Worm (Caenorhabditis elegans): Measurements from ENCODE around the gene zig-5.
A peak's percentile ranks its signal among the peaks of the same experiment; 100 is the strongest.

The zig-5 gene

DNA sequence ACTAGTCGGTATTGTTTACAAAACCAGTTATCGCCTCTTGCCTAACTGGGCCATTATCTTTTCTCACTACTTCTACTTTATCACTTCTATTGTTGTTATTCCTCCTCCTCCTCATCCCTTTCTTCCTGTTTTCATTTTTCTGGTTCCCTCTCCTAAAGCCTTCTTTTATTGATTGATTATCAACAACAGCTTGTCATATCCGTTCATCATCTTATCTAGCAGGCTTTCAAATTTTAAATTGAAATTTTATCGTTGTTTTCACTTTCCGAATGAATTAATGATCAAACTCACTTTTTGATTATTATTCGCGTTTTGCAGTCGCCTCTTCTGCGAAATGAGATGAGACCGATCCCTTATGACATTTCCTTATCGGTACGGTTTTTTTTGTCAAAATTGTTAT, 42.1 kb downstream of the zig-5 start, which contains the start of gene cut-6:
Gene cut-6, plus strand, starts transcription at position 301 of the 400 bp plus-strand sequence.
- TF ChIP-seq attf-5 (GFP tag; optimal IDR thresholded peaks at IDR 0.05) = no peak
- no peak for TF ChIP-seq hsf-1 (GFP tag; IDR thresholded peaks at IDR 0.05)
- TF ChIP-seq efl-1 (GFP tag; optimal IDR thresholded peaks at IDR 0.05) = no peak
- TF ChIP-seq C06A6.2 (GFP tag; conservative IDR thresholded peaks at IDR 0.05) = no peak
- TF ChIP-seq nhr-90 (tag; optimal IDR thresholded peaks at IDR 0.05) = no peak
- TF ChIP-seq Y67H2A.10 (GFP tag; conservative IDR thresholded peaks at IDR 0.05) = no peak
- TF ChIP-seq let-607 (tag; optimal IDR thresholded peaks at IDR 0.05) = no peak
- TF ChIP-seq lin-54 (GFP tag; optimal IDR thresholded peaks at IDR 0.05) = no peak
- TF ChIP-seq F57C9.4 (tag; optimal IDR thresholded peaks at IDR 0.05) = no peak
- TF ChIP-seq F33H1.4 (GFP tag; IDR thresholded peaks at IDR 0.05) = no peak

DNA sequence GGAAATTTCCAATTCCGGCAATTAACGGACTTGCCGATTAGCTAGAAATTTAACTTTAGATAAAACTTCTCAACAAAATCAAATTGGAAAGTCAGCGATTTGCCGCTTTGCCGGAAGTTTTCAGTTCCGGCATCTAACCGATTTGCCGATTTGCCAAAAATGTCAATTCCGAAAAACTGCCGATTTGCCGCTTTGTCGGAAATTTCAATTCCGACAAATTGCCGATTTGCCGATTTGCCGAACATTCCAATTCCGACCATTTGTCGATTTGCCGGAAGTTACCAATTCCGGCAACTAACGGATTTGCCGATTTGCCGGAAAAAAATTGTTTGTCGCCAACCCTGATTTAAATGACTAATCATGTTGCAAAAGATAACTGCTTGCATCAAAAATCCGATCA, 44.1 kb downstream of the zig-5 start:
- TF ChIP-seq lin-54 (GFP tag; optimal IDR thresholded peaks at IDR 0.05) = no peak
- TF ChIP-seq dpl-1 (GFP tag; optimal IDR thresholded peaks at IDR 0.05) = peak; percentile 35

DNA sequence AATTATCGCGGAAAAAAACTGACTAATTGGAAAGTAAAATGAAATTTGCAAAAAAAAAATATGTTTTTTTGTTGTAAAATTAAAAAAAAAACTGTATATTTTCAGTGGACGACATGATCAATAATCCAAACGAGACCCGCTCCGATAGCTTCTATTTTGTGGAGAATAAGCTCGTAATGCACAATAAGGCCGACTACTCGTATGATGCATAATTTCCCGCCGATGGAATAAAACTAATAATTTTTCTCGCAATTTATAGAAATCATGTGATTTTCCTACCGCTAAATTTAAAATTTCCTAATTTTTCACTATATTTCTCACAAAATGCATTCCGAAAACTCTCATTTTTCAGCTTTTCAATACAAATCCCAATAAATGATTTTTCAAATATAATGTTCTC, 44.8 kb downstream of the zig-5 start:
- TF ChIP-seq ekl-4 (GFP tag; IDR thresholded peaks at IDR 0.05) (no peak), Y56A3A.18 (GFP tag; IDR thresholded peaks at IDR 0.05) (no peak), Y95B8A.8 (GFP tag; IDR thresholded peaks at IDR 0.05) (no peak), lin-35 (GFP tag; optimal IDR thresholded peaks at IDR 0.05) (peak in 1 of 3 experiments; percentile 11), F23B12.7 (tag; optimal IDR thresholded peaks at IDR 0.05; ENCODE audit: insufficient read depth) (no peak), dpff-1 (tag; optimal IDR thresholded peaks at IDR 0.05) (no peak), nhr-80 (tag; optimal IDR thresholded peaks at IDR 0.05) (no peak), dpl-1 (GFP tag; optimal IDR thresholded peaks at IDR 0.05) (peak; percentile 82), attf-3 (GFP tag; conservative IDR thresholded peaks at IDR 0.05) (no peak), B0035.1 (tag; optimal IDR thresholded peaks at IDR 0.05) (no peak), unc-130 (GFP tag; optimal IDR thresholded peaks at IDR 0.05) (no peak), F10E7.11 (tag; optimal IDR thresholded peaks at IDR 0.05) (no peak), lin-54 (GFP tag; optimal IDR thresholded peaks at IDR 0.05) (no peak), tlf-1 (GFP tag; optimal IDR thresholded peaks at IDR 0.05) (no peak)

DNA sequence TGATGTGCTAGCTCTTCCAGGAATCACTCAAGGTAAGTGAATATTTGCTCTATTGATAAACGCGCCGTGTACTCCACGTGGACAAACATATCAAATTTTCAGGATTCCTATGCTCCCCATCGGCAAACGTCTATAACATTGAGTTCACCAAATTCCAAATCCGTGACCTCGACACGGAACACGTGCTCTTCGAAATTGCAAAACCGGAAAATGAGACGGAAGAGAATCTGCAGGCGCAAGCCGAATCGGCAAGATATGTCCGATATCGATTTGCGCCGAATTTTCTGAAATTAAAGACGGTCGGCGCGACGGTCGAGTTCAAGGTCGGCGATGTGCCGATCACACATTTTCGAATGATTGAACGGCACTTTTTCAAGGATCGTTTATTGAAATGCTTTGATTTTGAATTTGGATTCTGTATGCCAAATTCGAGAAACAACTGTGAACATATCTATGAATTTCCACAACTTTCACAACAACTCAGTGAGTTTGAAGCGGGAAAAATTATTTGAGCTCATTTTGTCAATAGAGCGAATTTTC, 45.6 kb downstream of the zig-5 start:
- TF ChIP-seq T26A5.8 (tag; optimal IDR thresholded peaks at IDR 0.05) (no peak), dpl-1 (GFP tag; optimal IDR thresholded peaks at IDR 0.05) (peak; percentile 94), lin-35 (GFP tag; optimal IDR thresholded peaks at IDR 0.05) (peak in 1 of 3 experiments; percentile 70), efl-1 (GFP tag; optimal IDR thresholded peaks at IDR 0.05) (peak; percentile 62)

DNA sequence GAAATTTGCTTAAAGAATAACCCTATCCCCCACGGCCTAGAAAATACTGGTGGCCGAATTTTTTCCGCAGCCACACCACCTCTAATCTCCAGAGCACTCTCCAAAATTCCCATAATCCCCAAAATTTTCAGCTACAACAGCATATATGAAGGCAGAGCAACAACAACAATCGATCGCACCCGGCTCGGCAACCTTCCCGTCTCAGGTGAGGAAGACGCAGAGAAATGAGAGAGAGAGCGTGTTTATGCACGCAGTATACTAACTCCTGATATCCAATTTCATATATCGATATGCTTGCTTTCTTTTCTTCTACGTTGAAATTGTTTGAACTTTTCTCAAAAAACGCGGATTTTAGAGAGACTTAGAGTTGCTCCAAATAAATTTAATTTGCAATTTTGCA, 47.0 kb downstream of the zig-5 start:
- TF ChIP-seq egl-18 (GFP tag; IDR thresholded peaks at IDR 0.05) (no peak), dpl-1 (GFP tag; optimal IDR thresholded peaks at IDR 0.05) (peak; percentile 66), let-607 (tag; optimal IDR thresholded peaks at IDR 0.05) (no peak), efl-1 (GFP tag; optimal IDR thresholded peaks at IDR 0.05) (peak; percentile 10)

DNA sequence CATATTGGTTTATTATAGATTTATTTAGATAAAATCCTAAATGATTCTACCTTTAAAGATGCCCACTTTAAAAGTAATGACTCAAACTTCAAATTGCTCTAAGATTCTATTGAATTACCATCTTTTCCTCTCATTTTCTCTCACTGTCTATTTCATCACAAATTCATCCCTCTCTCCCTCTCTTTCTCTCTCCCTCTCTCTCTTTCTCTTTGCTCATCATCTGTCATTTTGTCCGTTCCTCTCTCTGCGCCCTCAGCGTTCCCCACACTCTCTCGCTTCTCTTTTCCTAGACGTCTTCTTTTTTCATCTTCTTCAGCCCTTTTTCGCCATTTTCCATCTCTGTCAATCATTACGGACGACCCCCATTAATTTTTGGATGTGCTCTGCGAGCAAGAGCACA, 48.2 kb downstream of the zig-5 start:
- peak; percentile 51 for TF ChIP-seq dpl-1 (GFP tag; optimal IDR thresholded peaks at IDR 0.05)
- TF ChIP-seq lin-35 (GFP tag; optimal IDR thresholded peaks at IDR 0.05) = peak in 2 of 3 experiments; percentile 46 to 88
- no peak for TF ChIP-seq lin-54 (GFP tag; optimal IDR thresholded peaks at IDR 0.05)
- TF ChIP-seq K12H6.12 (tag; optimal IDR thresholded peaks at IDR 0.05) = peak; percentile 12
- no peak for TF ChIP-seq let-607 (tag; optimal IDR thresholded peaks at IDR 0.05)
- TF ChIP-seq zfh-2 (GFP tag; conservative IDR thresholded peaks at IDR 0.05) = 0 out of 2 replicates have a peak, but pooled peaks have one; percentile 18
- TF ChIP-seq ekl-4 (GFP tag; IDR thresholded peaks at IDR 0.05) = no peak
- peak; percentile 40 for TF ChIP-seq mcd-1 (GFP tag; IDR thresholded peaks at IDR 0.05)
- TF ChIP-seq ztf-3 (GFP tag; optimal IDR thresholded peaks at IDR 0.05) = no peak
- no peak for TF ChIP-seq ama-1 (optimal IDR thresholded peaks at IDR 0.05)
- TF ChIP-seq ama-1 (GFP tag; optimal IDR thresholded peaks at IDR 0.05) = peak in 1 of 2 experiments; percentile 12
- peak; percentile 84 for TF ChIP-seq hmg-1.2 (GFP tag; IDR thresholded peaks at IDR 0.05)
- 0 out of 2 replicates have a peak, but pooled peaks have one; percentile 19 for TF ChIP-seq cebp-1 (GFP tag; IDR thresholded peaks at IDR 0.05)
- peak; percentile 52 for TF ChIP-seq cebp-1 (tag; optimal IDR thresholded peaks at IDR 0.05)
- TF ChIP-seq efl-1 (GFP tag; optimal IDR thresholded peaks at IDR 0.05) = peak; percentile 45
- peak; percentile 61 for TF ChIP-seq snpc-4 (GFP tag; optimal IDR thresholded peaks at IDR 0.05)
- TF ChIP-seq snpc-4 (tag; optimal IDR thresholded peaks at IDR 0.05) = no peak
- TF ChIP-seq lin-40 (tag; optimal IDR thresholded peaks at IDR 0.05) = peak; percentile 27
- TF ChIP-seq ceh-100 (GFP tag; IDR thresholded peaks at IDR 0.05) = no peak
